Fruit fly (Drosophila melanogaster) whole organism, prepupa: ENCODE measurements around the gene Sik2.

Experiments
- Blimp-1 ChIP-seq: fragments of 200-800 bp; sonication (Bioruptor generic); optimal IDR thresholded peaks from 3 replicates; lab custom pipeline; 2017; ENCODE audit warnings: missing biosample characterization, missing genetic modification characterization, mild to moderate bottlenecking, moderate library complexity, missing genetic modification reagents
- CG10631 ChIP-seq: fragments of 200-800 bp; sonication (Bioruptor generic); optimal IDR thresholded peaks from 2 replicates; lab custom pipeline; 2016; ENCODE audit warnings: missing biosample characterization, missing genetic modification characterization
- CG10669 ChIP-seq: fragments of 200-800 bp; sonication (Bioruptor generic); optimal IDR thresholded peaks from 3 replicates; lab custom pipeline; 2018; ENCODE audit warnings: missing biosample characterization, mild to moderate bottlenecking, missing genetic modification characterization, moderate library complexity
- CG11294 ChIP-seq: fragments of 200-800 bp; sonication (Bioruptor generic); IDR thresholded peaks from 2 replicates; pipeline ENCODE4 v1.3.6; 2022; ENCODE audit warnings: missing biosample characterization, missing genetic modification characterization
- CG11762 ChIP-seq: fragments of 200-800 bp; sonication (Bioruptor generic); optimal IDR thresholded peaks from 3 replicates; lab custom pipeline; 2016; ENCODE audit warnings: missing biosample characterization, missing genetic modification characterization; ENCODE audit not compliant: insufficient read depth
- CG15336 ChIP-seq: fragments of 200-800 bp; sonication (Bioruptor generic); IDR thresholded peaks from 2 replicates; pipeline ENCODE4 v1.3.6; 2022; ENCODE audit warnings: missing biosample characterization, missing genetic modification characterization
- CG1621 ChIP-seq: fragments of 200-800 bp; sonication (Bioruptor generic); optimal IDR thresholded peaks from 3 replicates; lab custom pipeline; 2018; ENCODE audit warnings: missing biosample characterization, mild to moderate bottlenecking, missing genetic modification characterization
- CG16779 ChIP-seq: fragments of 200-800 bp; sonication (Bioruptor generic); optimal IDR thresholded peaks from 3 replicates; lab custom pipeline; 2017; ENCODE audit warnings: missing biosample characterization, mild to moderate bottlenecking, missing genetic modification characterization
- CG3032 ChIP-seq: fragments of 200-800 bp; optimal IDR thresholded peaks from 2 replicates; lab custom pipeline; 2019; ENCODE audit warnings: missing biosample characterization, mild to moderate bottlenecking, missing genetic modification characterization, moderate library complexity
- CG31627 ChIP-seq: fragments of 200-800 bp; sonication (Bioruptor generic); optimal IDR thresholded peaks from 3 replicates; lab custom pipeline; 2016; ENCODE audit warnings: missing biosample characterization, missing genetic modification characterization
- CG32006 ChIP-seq: fragments of 200-800 bp; sonication (Bioruptor generic); optimal IDR thresholded peaks from 3 replicates; lab custom pipeline; 2017; ENCODE audit warnings: missing biosample characterization, mild to moderate bottlenecking, missing genetic modification characterization
- CG34406 ChIP-seq: fragments of 200-800 bp; sonication (Bioruptor generic); optimal IDR thresholded peaks from 3 replicates; lab custom pipeline; 2016; ENCODE audit warnings: missing biosample characterization, missing genetic modification characterization
- CG4318 ChIP-seq: fragments of 200-800 bp; sonication (Bioruptor generic); optimal IDR thresholded peaks from 3 replicates; lab custom pipeline; 2017; ENCODE audit warnings: missing biosample characterization, mild to moderate bottlenecking, missing genetic modification characterization
- CG6163 ChIP-seq: fragments of 200-800 bp; sonication (Bioruptor generic); IDR thresholded peaks from 3 replicates; pipeline ENCODE4 v1.3.6; 2022; ENCODE audit warnings: missing biosample characterization, missing genetic modification characterization
- CG6276 ChIP-seq: fragments of 200-800 bp; sonication (Bioruptor generic); optimal IDR thresholded peaks from 2 replicates; lab custom pipeline; 2017; ENCODE audit warnings: missing biosample characterization, mild to moderate bottlenecking, missing genetic modification characterization
- CG6792 ChIP-seq: fragments of 200-800 bp; sonication (Bioruptor generic); optimal IDR thresholded peaks from 3 replicates; lab custom pipeline; 2016; ENCODE audit warnings: missing biosample characterization, missing genetic modification characterization
- CG6808 ChIP-seq: fragments of 200-800 bp; sonication (Bioruptor generic); optimal IDR thresholded peaks from 3 replicates; lab custom pipeline; 2017; ENCODE audit warnings: missing biosample characterization, missing genetic modification characterization, mild to moderate bottlenecking, moderate library complexity, missing genetic modification reagents
- CG8119 ChIP-seq: fragments of 200-800 bp; sonication (Bioruptor generic); IDR thresholded peaks from 3 replicates; pipeline ENCODE4 v1.3.6; 2022; ENCODE audit warnings: missing biosample characterization, missing genetic modification characterization
- CG8632 ChIP-seq: fragments of 200-800 bp; sonication (Bioruptor generic); optimal IDR thresholded peaks from 3 replicates; lab custom pipeline; 2016; ENCODE audit warnings: missing biosample characterization, missing genetic modification characterization
- CG9139 ChIP-seq: fragments of 200-800 bp; sonication (Bioruptor generic); optimal IDR thresholded peaks from 3 replicates; lab custom pipeline; 2017; ENCODE audit warnings: missing biosample characterization, mild to moderate bottlenecking, missing genetic modification characterization
- Eip75B ChIP-seq: fragments of 200-800 bp; sonication (Bioruptor generic); optimal IDR thresholded peaks from 3 replicates; lab custom pipeline; 2016; ENCODE audit warnings: missing biosample characterization, missing genetic modification characterization
- Eip78C ChIP-seq: fragments of 200-800 bp; sonication (Bioruptor generic); peaks from one replicate; lab custom pipeline; 2016; ENCODE audit warnings: missing biosample characterization, missing genetic modification characterization
- Eip93F ChIP-seq: fragments of 200-800 bp; sonication (Bioruptor generic); optimal IDR thresholded peaks from 2 replicates; lab custom pipeline; 2016; ENCODE audit warnings: missing biosample characterization, mild to moderate bottlenecking, missing genetic modification characterization
- Ets21C ChIP-seq: fragments of 200-800 bp; sonication (Bioruptor generic); optimal IDR thresholded peaks from 3 replicates; lab custom pipeline; 2016; ENCODE audit warnings: missing biosample characterization, missing genetic modification characterization
- Gug ChIP-seq: fragments of 200-800 bp; sonication (Bioruptor generic); IDR thresholded peaks from 2 replicates; pipeline ENCODE4 v1.3.6; 2022; ENCODE audit warnings: missing biosample characterization, missing genetic modification characterization
- Hr38 ChIP-seq: sonication (Bioruptor generic); optimal IDR thresholded peaks from 2 replicates; lab custom pipeline; 2016; ENCODE audit warnings: missing biosample characterization, missing genetic modification characterization
- Hr39 ChIP-seq: fragments of 200-800 bp; sonication (Bioruptor generic); optimal IDR thresholded peaks from 2 replicates; lab custom pipeline; 2016; ENCODE audit warnings: missing biosample characterization, missing genetic modification characterization
- Hr4 ChIP-seq: fragments of 200-800 bp; sonication (Bioruptor generic); optimal IDR thresholded peaks from 3 replicates; lab custom pipeline; 2016; ENCODE audit warnings: missing biosample characterization, missing genetic modification characterization
- Lpt ChIP-seq: fragments of 200-800 bp; sonication (Bioruptor generic); optimal IDR thresholded peaks from 3 replicates; lab custom pipeline; 2016; ENCODE audit warnings: missing biosample characterization, missing genetic modification characterization
- Met ChIP-seq: fragments of 200-800 bp; sonication (Bioruptor generic); optimal IDR thresholded peaks from 3 replicates; lab custom pipeline; 2016; ENCODE audit warnings: missing biosample characterization, missing genetic modification characterization
- OdsH ChIP-seq: fragments of 200-800 bp; sonication (Bioruptor generic); optimal IDR thresholded peaks from 3 replicates; lab custom pipeline; 2016; ENCODE audit warnings: missing biosample characterization, missing genetic modification characterization
- Smox ChIP-seq: fragments of 200-800 bp; sonication (Bioruptor generic); optimal IDR thresholded peaks from 3 replicates; lab custom pipeline; 2016; ENCODE audit warnings: missing biosample characterization, missing genetic modification characterization
- Sox14 ChIP-seq: fragments of 200-800 bp; sonication (Bioruptor generic); optimal IDR thresholded peaks from 3 replicates; lab custom pipeline; 2016; ENCODE audit warnings: missing biosample characterization, missing genetic modification characterization
- Sox15 ChIP-seq: fragments of 200-800 bp; sonication (Bioruptor generic); optimal IDR thresholded peaks from 3 replicates; lab custom pipeline; 2016; ENCODE audit warnings: missing biosample characterization, missing genetic modification characterization
- dac ChIP-seq: fragments of 200-800 bp; sonication (Bioruptor generic); optimal IDR thresholded peaks from 2 replicates; lab custom pipeline; 2017; ENCODE audit warnings: missing biosample characterization, mild to moderate bottlenecking, missing genetic modification characterization
- dsx ChIP-seq: fragments of 200-800 bp; optimal IDR thresholded peaks from 3 replicates; lab custom pipeline; 2019; ENCODE audit warnings: missing biosample characterization, mild to moderate bottlenecking, missing genetic modification characterization, moderate library complexity; ENCODE audit not compliant: poor library complexity, severe bottlenecking
- esn ChIP-seq: fragments of 200-800 bp; sonication (Bioruptor generic); optimal IDR thresholded peaks from 2 replicates; lab custom pipeline; 2016; ENCODE audit warnings: missing biosample characterization, mild to moderate bottlenecking, missing genetic modification characterization, moderate library complexity
- fkh ChIP-seq: fragments of 200-800 bp; sonication (Bioruptor generic); optimal IDR thresholded peaks from 3 replicates; lab custom pipeline; 2017; ENCODE audit warnings: missing biosample characterization, mild to moderate bottlenecking, missing genetic modification characterization, moderate library complexity
- lz ChIP-seq: fragments of 200-800 bp; sonication (Bioruptor generic); optimal IDR thresholded peaks from 3 replicates; lab custom pipeline; 2016; ENCODE audit warnings: missing biosample characterization, missing genetic modification characterization
- net ChIP-seq: fragments of 200-800 bp; sonication (Bioruptor generic); optimal IDR thresholded peaks from 3 replicates; lab custom pipeline; 2016; ENCODE audit warnings: missing biosample characterization, missing genetic modification characterization
- pdm3 ChIP-seq: fragments of 200-800 bp; sonication (Bioruptor generic); optimal IDR thresholded peaks from 3 replicates; lab custom pipeline; 2016; ENCODE audit warnings: missing biosample characterization, missing genetic modification characterization
- salr ChIP-seq, 2 experiments: fragments of 200-800 bp; sonication (Bioruptor generic); optimal IDR thresholded peaks; 3 replicates each; lab custom pipeline; 2016 to 2018; ENCODE audit warnings: missing biosample characterization in 2 of 2, missing genetic modification characterization in 2 of 2, mild to moderate bottlenecking in 1 of 2
- spab ChIP-seq: fragments of 200-800 bp; sonication (Bioruptor generic); optimal IDR thresholded peaks from 2 replicates; lab custom pipeline; 2017; ENCODE audit warnings: missing biosample characterization, mild to moderate bottlenecking, missing genetic modification characterization, missing genetic modification reagents
- ss ChIP-seq, 2 experiments: fragments of 200-800 bp; sonication (Bioruptor generic); optimal IDR thresholded peaks; 2 replicates in 1 of 2; 3 replicates in 1 of 2; lab custom pipeline; 2017 to 2018; ENCODE audit warnings: mild to moderate bottlenecking in 2 of 2, missing biosample characterization in 2 of 2, missing genetic modification characterization in 2 of 2, moderate library complexity in 1 of 2
- svp ChIP-seq: fragments of 200-800 bp; sonication (Bioruptor generic); peaks from one replicate; lab custom pipeline; 2016; ENCODE audit warnings: missing biosample characterization, missing genetic modification characterization
- topi ChIP-seq: fragments of 200-800 bp; sonication (Bioruptor generic); optimal IDR thresholded peaks from 3 replicates; lab custom pipeline; 2016; ENCODE audit warnings: missing biosample characterization, missing genetic modification characterization
- vri ChIP-seq: fragments of 200-800 bp; sonication (Bioruptor generic); optimal IDR thresholded peaks from 3 replicates; lab custom pipeline; 2016; ENCODE audit warnings: missing biosample characterization, mild to moderate bottlenecking, missing genetic modification characterization

Sik2 gene

dm6 chrX:2083678-2084162, 22.0 kb upstream of the Sik2 start (continued):
- peak; percentile 90 for TF ChIP-seq CG10669
- peak; percentile 80 for TF ChIP-seq spab (GFP tag; lab: Kevin White, UChicago)
- peak; percentile 93 for TF ChIP-seq topi (GFP tag; lab: Kevin White, UChicago)
- peak; percentile 89 for TF ChIP-seq CG9139 (GFP tag; lab: Kevin White, UChicago)
- TF ChIP-seq Hr4, result peak; percentile 93
- peak; percentile 91 for TF ChIP-seq Lpt
- peak; percentile 88 for TF ChIP-seq dac (GFP tag; lab: Kevin White, UChicago)
- TF ChIP-seq Hr39, result peak; percentile 95
- peak; percentile 82 for TF ChIP-seq CG6808
- TF ChIP-seq Met (GFP tag; lab: Kevin White, UChicago), result peak; percentile 95
- TF ChIP-seq pdm3 (GFP tag; lab: Kevin White, UChicago), result peak; percentile 97
- TF ChIP-seq vri, result peak; percentile 96
- peak; percentile 81 for TF ChIP-seq CG16779 (tag; lab: Kevin White, UChicago)
- peak; percentile 88 for TF ChIP-seq Ets21C (GFP tag; lab: Kevin White, UChicago)
- peak; percentile 90 for TF ChIP-seq Sox15 (GFP tag; lab: Kevin White, UChicago)
- TF ChIP-seq OdsH (GFP tag; lab: Kevin White, UChicago), result peak; percentile 94
- TF ChIP-seq Gug (GFP tag; lab: Robert Waterston, UW), result peak; percentile 92
- TF ChIP-seq Hr38 (GFP tag; lab: Kevin White, UChicago), result peak; percentile 21
- TF ChIP-seq Eip78C (GFP tag; lab: Kevin White, UChicago), result peak; percentile 98
- TF ChIP-seq ss (GFP tag; optimal IDR thresholded peaks at IDR 0.05; lab: Kevin White, UChicago), result peak; percentile 85 to 88
- TF ChIP-seq net (GFP tag; lab: Kevin White, UChicago), result peak; percentile 92
- peak; percentile 87 for TF ChIP-seq CG4318 (GFP tag; lab: Kevin White, UChicago)
- TF ChIP-seq Eip75B (GFP tag; lab: Kevin White, UChicago), result peak; percentile 93
- peak; percentile 60 for TF ChIP-seq fkh (GFP tag; lab: Kevin White, UChicago)
- peak; percentile 92 for TF ChIP-seq Smox

dm6 chrX:2083109-2083508, 21.4 kb upstream of the Sik2 start:
- TF ChIP-seq CG34406 (peak; percentile 74), CG16779 (tag; lab: Kevin White, UChicago) (peak; percentile 78), salr (GFP tag; optimal IDR thresholded peaks at IDR 0.05; lab: Kevin White, UChicago) (peak; percentile 61 to 83), Ets21C (GFP tag; lab: Kevin White, UChicago) (peak; percentile 85), CG6276 (GFP tag; lab: Kevin White, UChicago) (peak; percentile 85), svp (GFP tag; lab: Kevin White, UChicago) (peak; percentile 90), OdsH (GFP tag; lab: Kevin White, UChicago) (peak; percentile 89), CG3032 (tag; lab: Kevin White, UChicago) (peak; percentile 88), CG11294 (peak; percentile 85), Gug (GFP tag; lab: Robert Waterston, UW) (peak; percentile 89), fkh (GFP tag; lab: Kevin White, UChicago) (no peak), CG10631 (GFP tag; lab: Kevin White, UChicago) (peak; percentile 81), CG1621 (tag; lab: Kevin White, UChicago) (peak; percentile 86), CG31627 (GFP tag; lab: Kevin White, UChicago) (peak; percentile 92), Smox (peak; percentile 80), lz (peak; percentile 86), CG6808 (peak; percentile 80), Met (GFP tag; lab: Kevin White, UChicago) (peak; percentile 79), dsx (GFP tag; lab: Kevin White, UChicago) (peak; percentile 86), esn (peak; percentile 84), CG6792 (GFP tag; lab: Kevin White, UChicago) (peak; percentile 83), Sox14 (GFP tag; lab: Kevin White, UChicago) (peak; percentile 81), CG32006 (GFP tag; lab: Kevin White, UChicago) (peak; percentile 91), CG9139 (GFP tag; lab: Kevin White, UChicago) (peak; percentile 54), Blimp-1 (GFP tag; lab: Kevin White, UChicago) (peak; percentile 21), Eip78C (GFP tag; lab: Kevin White, UChicago) (peak; percentile 97), spab (GFP tag; lab: Kevin White, UChicago) (peak; percentile 81), CG8119 (GFP tag; lab: Robert Waterston, UW) (peak; percentile 90), Eip93F (no peak), CG6163 (GFP tag; lab: Robert Waterston, UW) (peak; percentile 94), Sox15 (GFP tag; lab: Kevin White, UChicago) (peak; percentile 83), CG8632 (GFP tag; lab: Kevin White, UChicago) (peak; percentile 75), vri (peak; percentile 80), CG15336 (GFP tag; lab: Robert Waterston, UW) (peak; percentile 92), net (GFP tag; lab: Kevin White, UChicago) (peak; percentile 87), CG11762 (GFP tag; lab: Kevin White, UChicago) (peak; percentile 83), topi (GFP tag; lab: Kevin White, UChicago) (peak; percentile 88), pdm3 (GFP tag; lab: Kevin White, UChicago) (peak; percentile 90)
